Worm (Caenorhabditis elegans) whole organism, midembryonic: ENCODE results near the gene C02F5.2.

Experiments used
- T22C8.4 ChIP-seq: fragments of 200-800 bp; sonication (Bioruptor generic); IDR thresholded peaks from 2 replicates; pipeline ENCODE4 v1.3.6; 2022; ENCODE audit warnings: missing genetic modification characterization, missing compliant biosample characterization
- cog-1 ChIP-seq: sonication (generic microtip); optimal IDR thresholded peaks from 2 replicates; lab custom pipeline; 2016; ENCODE audit warnings: missing genetic modification characterization, missing compliant biosample characterization
- flt-1 ChIP-seq: fragments of 200-800 bp; sonication (Bioruptor generic); IDR thresholded peaks from 2 replicates; pipeline ENCODE4 v1.3.6; 2022; ENCODE audit warnings: missing genetic modification characterization, missing compliant biosample characterization
- klf-2 ChIP-seq: fragments of 200-800 bp; sonication (Bioruptor generic); conservative IDR thresholded peaks from 2 replicates; pipeline ENCODE4 v1.3.6; 2022; ENCODE audit warnings: missing genetic modification reagents, missing genetic modification characterization, missing compliant biosample characterization
- med-1 ChIP-seq: sonication (generic microtip); optimal IDR thresholded peaks from 2 replicates; lab custom pipeline; 2017; ENCODE audit warnings: missing genetic modification characterization, mild to moderate bottlenecking, missing compliant biosample characterization, antibody characterized with exemption, missing genetic modification reagents; ENCODE audit not compliant: insufficient read depth
- ref-1 ChIP-seq: fragments of 200-800 bp; sonication (Bioruptor generic); conservative IDR thresholded peaks from 2 replicates; pipeline ENCODE4 v1.3.6; 2022; ENCODE audit warnings: missing genetic modification reagents, missing genetic modification characterization, missing compliant biosample characterization
- tab-1 ChIP-seq: fragments of 200-800 bp; sonication (Bioruptor generic); IDR thresholded peaks from 2 replicates; pipeline ENCODE4 v1.3.6; 2022; ENCODE audit warnings: missing genetic modification characterization, missing compliant biosample characterization
- ztf-23 ChIP-seq: fragments of 200-800 bp; sonication (Bioruptor generic); IDR thresholded peaks from 2 replicates; pipeline ENCODE4 v1.3.6; 2022; ENCODE audit warnings: missing genetic modification reagents, missing genetic modification characterization, missing compliant biosample characterization
- ztf-29 ChIP-seq: fragments of 200-800 bp; sonication (Bioruptor generic); IDR thresholded peaks from 2 replicates; pipeline ENCODE4 v1.3.6; 2022; ENCODE audit warnings: missing genetic modification reagents, missing genetic modification characterization, missing compliant biosample characterization

C02F5.2 gene

DNA sequence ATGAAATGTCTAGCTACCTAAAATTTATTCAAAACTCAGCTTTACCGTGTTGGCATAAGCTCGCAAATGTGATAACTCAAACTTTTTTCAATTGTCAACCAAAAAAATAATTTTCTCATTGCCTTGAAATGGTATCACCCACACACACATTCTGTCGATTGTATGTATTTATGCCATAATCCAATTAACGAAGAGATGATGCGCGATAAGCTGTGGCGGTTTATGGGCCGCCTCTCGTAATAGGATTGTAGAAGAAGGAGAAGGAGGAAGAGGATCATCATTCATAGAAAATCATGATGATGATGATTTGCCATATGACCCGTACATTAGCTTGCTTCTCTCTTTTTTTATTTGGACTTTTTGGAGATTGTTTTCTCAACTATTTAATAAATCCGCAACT, 39.8 kb downstream of the C02F5.2 start:
- no peak for TF ChIP-seq tab-1 (GFP tag; lab: Robert Waterston, UW)
- TF ChIP-seq cog-1, result no peak
- no peak for TF ChIP-seq ztf-29 (GFP tag; lab: Robert Waterston, UW)
- TF ChIP-seq flt-1 (GFP tag; lab: Robert Waterston, UW), result no peak

ce11 chrIII:8291268-8292032, 42.0 kb downstream of the C02F5.2 start:
- TF ChIP-seq ztf-29 (GFP tag; lab: Robert Waterston, UW) (no peak), T22C8.4 (GFP tag; lab: Robert Waterston, UW) (no peak), flt-1 (GFP tag; lab: Robert Waterston, UW) (no peak), tab-1 (GFP tag; lab: Robert Waterston, UW) (no peak), ztf-23 (GFP tag; lab: Robert Waterston, UW) (no peak), ref-1 (no peak), med-1 (GFP tag; lab: Kevin White, UChicago) (no peak), cog-1 (no peak), klf-2 (GFP tag; lab: Robert Waterston, UW) (no peak)

DNA sequence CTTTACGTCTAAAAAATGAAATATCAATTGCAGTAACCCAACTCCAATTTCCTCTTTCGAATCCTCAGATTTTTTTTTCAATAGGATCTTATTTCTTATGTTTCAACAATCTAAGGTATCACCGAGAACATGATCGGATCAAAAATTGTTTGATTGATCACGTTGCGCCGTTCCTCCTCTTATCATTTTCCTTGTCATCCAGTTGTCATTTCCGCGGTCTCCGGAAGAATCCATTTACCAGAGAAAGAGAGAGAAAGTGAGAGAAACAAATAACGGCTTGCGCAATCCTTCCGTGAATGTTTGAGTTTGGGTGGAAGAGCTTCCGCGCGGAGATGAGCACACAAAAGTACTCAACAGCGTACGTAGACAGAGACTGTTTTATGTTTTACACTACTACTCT, 43.8 kb downstream of the C02F5.2 start:
- TF ChIP-seq ztf-23 (GFP tag; lab: Robert Waterston, UW) (no peak), flt-1 (GFP tag; lab: Robert Waterston, UW) (no peak), ref-1 (no peak), tab-1 (GFP tag; lab: Robert Waterston, UW) (no peak), cog-1 (no peak), T22C8.4 (GFP tag; lab: Robert Waterston, UW) (no peak), med-1 (GFP tag; lab: Kevin White, UChicago) (no peak)

DNA sequence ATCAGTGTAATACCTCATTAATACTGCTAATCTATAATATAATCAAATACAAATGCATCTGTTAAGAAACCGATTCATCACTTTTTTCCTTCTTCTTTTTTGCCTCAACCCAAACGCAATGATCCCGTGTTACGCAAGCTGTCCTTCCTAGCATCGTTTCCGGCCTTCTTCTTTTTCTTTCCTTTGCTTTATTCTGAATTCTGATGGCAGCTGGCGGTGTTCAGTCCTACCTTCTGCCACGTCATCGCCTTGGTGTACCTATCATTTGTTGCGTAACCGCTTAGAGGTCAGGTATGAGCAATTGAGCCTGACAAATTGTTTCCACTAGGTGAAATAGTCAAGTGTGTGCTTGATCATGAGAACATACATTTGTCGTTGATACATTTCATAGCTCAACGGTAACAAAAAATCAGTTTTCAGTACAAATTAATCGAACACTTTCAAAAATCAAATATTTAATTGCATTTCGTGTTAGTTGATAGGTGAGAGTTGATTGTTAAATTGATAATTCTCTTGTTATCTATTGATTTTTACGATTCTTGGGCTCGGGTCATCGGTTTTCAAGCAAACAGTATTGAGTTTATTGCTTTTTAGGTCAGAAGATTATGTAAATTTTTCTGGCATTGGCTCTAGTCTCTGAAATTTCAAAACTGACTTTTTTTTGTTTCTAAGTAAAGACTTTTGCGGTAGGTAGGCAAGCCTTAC, 48.9 kb downstream of the C02F5.2 start:
- TF ChIP-seq T22C8.4 (GFP tag; lab: Robert Waterston, UW) (no peak), ref-1 (no peak), cog-1 (no peak), ztf-23 (GFP tag; lab: Robert Waterston, UW) (no peak), ztf-29 (GFP tag; lab: Robert Waterston, UW) (no peak), flt-1 (GFP tag; lab: Robert Waterston, UW) (no peak), med-1 (GFP tag; lab: Kevin White, UChicago) (no peak), klf-2 (GFP tag; lab: Robert Waterston, UW) (no peak), tab-1 (GFP tag; lab: Robert Waterston, UW) (no peak)

- TF ChIP-seq T22C8.4 (GFP tag; lab: Robert Waterston, UW) (no peak), cog-1 (no peak), ztf-23 (GFP tag; lab: Robert Waterston, UW) (no peak), tab-1 (GFP tag; lab: Robert Waterston, UW) (0 out of 2 replicates have a peak, but pooled peaks have one; percentile 66), klf-2 (GFP tag; lab: Robert Waterston, UW) (no peak)
These were observed 49.7 kb downstream of the C02F5.2 start for ce11 chrIII:8299078-8299587.

DNA sequence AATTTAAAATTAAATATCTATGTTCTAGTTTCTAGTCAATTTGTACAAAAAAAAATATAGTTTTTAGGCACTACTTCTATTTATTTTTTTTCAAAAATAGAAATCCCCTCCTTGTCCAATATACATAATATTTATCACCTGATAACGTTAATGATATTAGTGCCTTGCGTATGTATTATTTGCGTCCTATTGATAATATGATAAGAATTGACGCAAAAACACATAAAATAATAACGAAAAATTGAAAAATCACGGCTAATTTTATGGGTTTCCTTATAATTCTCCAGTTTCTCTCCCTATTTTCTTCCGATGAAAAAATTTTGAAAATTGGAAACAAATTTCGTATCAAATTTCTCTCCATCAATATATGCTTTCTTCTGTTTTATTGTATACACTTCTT, 50.3 kb downstream of the C02F5.2 start:
- TF ChIP-seq ref-1, result no peak
- no peak for TF ChIP-seq cog-1
- TF ChIP-seq flt-1 (GFP tag; lab: Robert Waterston, UW), result no peak
- no peak for TF ChIP-seq ztf-29 (GFP tag; lab: Robert Waterston, UW)
- TF ChIP-seq tab-1 (GFP tag; lab: Robert Waterston, UW), result no peak
- TF ChIP-seq T22C8.4 (GFP tag; lab: Robert Waterston, UW), result no peak
- TF ChIP-seq ztf-23 (GFP tag; lab: Robert Waterston, UW), result no peak
- no peak for TF ChIP-seq med-1 (GFP tag; lab: Kevin White, UChicago)
- TF ChIP-seq klf-2 (GFP tag; lab: Robert Waterston, UW), result no peak
